Fruit fly (Drosophila melanogaster) whole organism, embryonic: ENCODE results near the gene CG2712.

Experiments used
- Antp ChIP-seq: fragments of 200-800 bp; sonication (Bioruptor generic); optimal IDR thresholded peaks from 3 replicates; lab custom pipeline; 2016; ENCODE audit warnings: missing biosample characterization, missing genetic modification characterization
- CG10959 ChIP-seq: fragments of 200-800 bp; sonication (Bioruptor generic); IDR thresholded peaks from 2 replicates; pipeline ENCODE4 v1.3.6; 2022; ENCODE audit warnings: missing biosample characterization, missing genetic modification characterization
- CG10979 ChIP-seq: fragments of 200-800 bp; sonication (Bioruptor generic); optimal IDR thresholded peaks from 2 replicates; lab custom pipeline; 2018; ENCODE audit warnings: missing biosample characterization, mild to moderate bottlenecking, missing genetic modification characterization, moderate library complexity
- CG11247 ChIP-seq: fragments of 200-800 bp; sonication (Bioruptor generic); IDR thresholded peaks from 2 replicates; pipeline ENCODE4 v1.3.6; 2022; ENCODE audit warnings: missing biosample characterization, missing genetic modification characterization
- CG11696 ChIP-seq: fragments of 200-800 bp; sonication (Bioruptor generic); IDR thresholded peaks from 2 replicates; pipeline ENCODE4 v1.3.6; 2022; ENCODE audit warnings: missing biosample characterization, missing genetic modification characterization
- CG12071 ChIP-seq: fragments of 200-800 bp; sonication (Bioruptor generic); optimal IDR thresholded peaks from 3 replicates; lab custom pipeline; 2018; ENCODE audit warnings: missing biosample characterization, mild to moderate bottlenecking, missing genetic modification characterization
- CG12299 ChIP-seq: fragments of 200-800 bp; sonication (Bioruptor generic); optimal IDR thresholded peaks from 2 replicates; lab custom pipeline; 2018; ENCODE audit warnings: missing biosample characterization, mild to moderate bottlenecking, missing genetic modification characterization
- CG13424 ChIP-seq: fragments of 200-800 bp; sonication (Bioruptor generic); optimal IDR thresholded peaks from 2 replicates; lab custom pipeline; 2019; ENCODE audit warnings: missing biosample characterization, mild to moderate bottlenecking, missing genetic modification characterization, moderate library complexity
- CG14965 ChIP-seq: fragments of 200-800 bp; sonication (Bioruptor generic); optimal IDR thresholded peaks from 2 replicates; lab custom pipeline; 2016; ENCODE audit warnings: missing biosample characterization, missing genetic modification characterization, borderline replicate concordance
- CG17912 ChIP-seq: fragments of 200-800 bp; sonication (Bioruptor generic); optimal IDR thresholded peaks from 2 replicates; lab custom pipeline; 2018; ENCODE audit warnings: missing biosample characterization, mild to moderate bottlenecking, missing genetic modification characterization
- CG31388 ChIP-seq: fragments of 200-800 bp; sonication (Bioruptor generic); optimal IDR thresholded peaks from 2 replicates; lab custom pipeline; 2016; ENCODE audit warnings: missing biosample characterization, missing genetic modification characterization
- CG3838 ChIP-seq: fragments of 200-800 bp; sonication (Bioruptor generic); optimal IDR thresholded peaks from 3 replicates; lab custom pipeline; 2016; ENCODE audit warnings: missing biosample characterization, missing genetic modification characterization
- CG42726 ChIP-seq: fragments of 200-800 bp; sonication (Bioruptor generic); IDR thresholded peaks from 2 replicates; pipeline ENCODE4 v1.3.6; 2022; ENCODE audit warnings: missing biosample characterization, missing genetic modification characterization; ENCODE audit not compliant: partially characterized antibody
- CG43689 ChIP-seq: fragments of 200-800 bp; sonication (Bioruptor generic); IDR thresholded peaks from 2 replicates; pipeline ENCODE4 v1.3.6; 2022; ENCODE audit warnings: missing biosample characterization, missing genetic modification characterization
- CG4820 ChIP-seq: fragments of 200-800 bp; sonication (Bioruptor generic); optimal IDR thresholded peaks from 3 replicates; lab custom pipeline; 2016; ENCODE audit warnings: missing biosample characterization, missing genetic modification characterization
- CG7963 ChIP-seq: fragments of 200-800 bp; sonication (Bioruptor generic); IDR thresholded peaks from 3 replicates; pipeline ENCODE4 v1.3.6; 2022; ENCODE audit warnings: missing biosample characterization, missing genetic modification characterization; ENCODE audit not compliant: partially characterized antibody
- Dfd ChIP-seq, 2 experiments: fragments of >200 bp; optimal IDR thresholded peaks; 2 replicates each; lab custom pipeline; 2017; ENCODE audit warnings: missing biosample characterization in 2 of 2, missing genetic modification characterization in 2 of 2
- Fer2 ChIP-seq: fragments of 200-800 bp; sonication (Bioruptor generic); optimal IDR thresholded peaks from 2 replicates; lab custom pipeline; 2018; ENCODE audit warnings: missing biosample characterization, mild to moderate bottlenecking, missing genetic modification characterization, moderate library complexity
- HLH4C ChIP-seq: fragments of 200-800 bp; sonication (Bioruptor generic); IDR thresholded peaks from 3 replicates; pipeline ENCODE4 v1.3.6; 2022; ENCODE audit warnings: missing biosample characterization, missing genetic modification characterization; ENCODE audit not compliant: partially characterized antibody
- HLH54F ChIP-seq: fragments of 200-800 bp; sonication (Bioruptor generic); optimal IDR thresholded peaks from 3 replicates; lab custom pipeline; 2016; ENCODE audit warnings: missing biosample characterization, missing genetic modification characterization
- HmgZ ChIP-seq: fragments of 200-800 bp; sonication (Bioruptor generic); optimal IDR thresholded peaks from 2 replicates; lab custom pipeline; 2018; ENCODE audit warnings: missing biosample characterization, mild to moderate bottlenecking, missing genetic modification characterization
- Myb ChIP-seq: fragments of 200-800 bp; sonication (Bioruptor generic); optimal IDR thresholded peaks from 2 replicates; lab custom pipeline; 2016; ENCODE audit warnings: missing biosample characterization, missing genetic modification characterization
- Nf-YC ChIP-seq: fragments of 200-800 bp; optimal IDR thresholded peaks from 3 replicates; lab custom pipeline; 2019; ENCODE audit warnings: missing biosample characterization, mild to moderate bottlenecking, missing genetic modification characterization, moderate library complexity
- Scr ChIP-seq: fragments of 200-800 bp; sonication (Bioruptor generic); IDR thresholded peaks from 2 replicates; pipeline ENCODE4 v1.3.6; 2022; ENCODE audit warnings: missing biosample characterization, missing genetic modification characterization; ENCODE audit not compliant: partially characterized antibody
- Taf1 ChIP-seq: fragments of 200-800 bp; sonication (Bioruptor generic); IDR thresholded peaks from 2 replicates; pipeline ENCODE4 v1.3.6; 2022; ENCODE audit warnings: missing biosample characterization, missing genetic modification characterization
- ara ChIP-seq: fragments of 200-800 bp; sonication (Bioruptor generic); IDR thresholded peaks from 2 replicates; pipeline ENCODE4 v1.3.6; 2022; ENCODE audit warnings: missing biosample characterization, missing genetic modification characterization
- ase ChIP-seq: fragments of 200-800 bp; sonication (Bioruptor generic); IDR thresholded peaks from 3 replicates; pipeline ENCODE4 v1.3.6; 2022; ENCODE audit warnings: missing biosample characterization, missing genetic modification characterization
- cato ChIP-seq: fragments of 200-800 bp; sonication (Bioruptor generic); optimal IDR thresholded peaks from 2 replicates; lab custom pipeline; 2016; ENCODE audit warnings: missing biosample characterization, missing genetic modification characterization, borderline replicate concordance
- disco-r ChIP-seq: fragments of 200-800 bp; sonication (Bioruptor generic); optimal IDR thresholded peaks from 2 replicates; lab custom pipeline; 2016; ENCODE audit warnings: missing biosample characterization, missing genetic modification characterization
- dysf ChIP-seq: fragments of 200-800 bp; sonication (Bioruptor generic); IDR thresholded peaks from 3 replicates; pipeline ENCODE4 v1.3.6; 2022; ENCODE audit warnings: missing biosample characterization, missing genetic modification characterization
- exex ChIP-seq: fragments of 200-800 bp; sonication (Bioruptor generic); optimal IDR thresholded peaks from 4 replicates; lab custom pipeline; 2018; ENCODE audit warnings: missing biosample characterization, mild to moderate bottlenecking, missing genetic modification characterization, moderate library complexity
- gcm2 ChIP-seq: fragments of 200-800 bp; sonication (Bioruptor generic); optimal IDR thresholded peaks from 2 replicates; lab custom pipeline; 2016; ENCODE audit warnings: missing biosample characterization, missing genetic modification characterization
- gro ChIP-seq: fragments of 200-800 bp; sonication (Bioruptor generic); optimal IDR thresholded peaks from 2 replicates; lab custom pipeline; 2016; ENCODE audit warnings: missing biosample characterization, missing genetic modification characterization
- her ChIP-seq: fragments of 200-800 bp; sonication (Bioruptor generic); optimal IDR thresholded peaks from 2 replicates; lab custom pipeline; 2016; ENCODE audit warnings: missing biosample characterization, missing genetic modification characterization
- hth ChIP-seq: fragments of >200 bp; optimal IDR thresholded peaks from 2 replicates; lab custom pipeline; 2017; ENCODE audit warnings: inconsistent platforms
- jing ChIP-seq: fragments of 200-800 bp; sonication (Bioruptor generic); optimal IDR thresholded peaks from 2 replicates; lab custom pipeline; 2018; ENCODE audit warnings: missing biosample characterization, mild to moderate bottlenecking, missing genetic modification characterization
- kah ChIP-seq: fragments of 200-800 bp; sonication (Bioruptor generic); optimal IDR thresholded peaks from 2 replicates; lab custom pipeline; 2018; ENCODE audit warnings: missing biosample characterization, mild to moderate bottlenecking, missing genetic modification characterization
- ken ChIP-seq: fragments of 200-800 bp; sonication (Bioruptor generic); IDR thresholded peaks from 3 replicates; pipeline ENCODE4 v1.3.6; 2022; ENCODE audit warnings: missing biosample characterization, missing genetic modification characterization
- nau ChIP-seq: fragments of 200-800 bp; sonication (Bioruptor generic); optimal IDR thresholded peaks from 3 replicates; lab custom pipeline; 2017; ENCODE audit warnings: missing biosample characterization, mild to moderate bottlenecking, missing genetic modification characterization, missing genetic modification reagents
- nerfin-2 ChIP-seq: fragments of 200-800 bp; sonication (Bioruptor generic); IDR thresholded peaks from 2 replicates; pipeline ENCODE4 v1.3.6; 2022; ENCODE audit warnings: missing biosample characterization, missing genetic modification characterization; ENCODE audit not compliant: partially characterized antibody
- odd ChIP-seq: fragments of 200-800 bp; sonication (Bioruptor generic); optimal IDR thresholded peaks from 2 replicates; lab custom pipeline; 2017; ENCODE audit warnings: missing biosample characterization, mild to moderate bottlenecking, missing genetic modification characterization
- pan ChIP-seq, 4 experiments: fragments of >200 bp in 3 of 4; fragments of 200-800 bp in 1 of 4; sonication (Bioruptor generic) in 1 of 4; optimal IDR thresholded peaks in 3 of 4; IDR thresholded peaks in 1 of 4; 2 replicates each; pipeline versions ENCODE4 v1.3.6 to Lab custom; 2017 to 2022; ENCODE audit warnings: missing biosample characterization in 2 of 4, missing genetic modification characterization in 2 of 4, mixed read lengths in 1 of 4
- pros ChIP-seq: fragments of 200-800 bp; sonication (Bioruptor generic); optimal IDR thresholded peaks from 3 replicates; lab custom pipeline; 2019; ENCODE audit warnings: missing biosample characterization, mild to moderate bottlenecking, missing genetic modification characterization, moderate library complexity
- ranshi ChIP-seq: fragments of 200-800 bp; sonication (Bioruptor generic); IDR thresholded peaks from 2 replicates; pipeline ENCODE4 v1.3.6; 2022; ENCODE audit warnings: missing biosample characterization, missing genetic modification characterization
- ro ChIP-seq: fragments of 200-800 bp; sonication (Bioruptor generic); IDR thresholded peaks from 2 replicates; pipeline ENCODE4 v1.3.6; 2022; ENCODE audit warnings: missing biosample characterization, missing genetic modification characterization
- row ChIP-seq: fragments of 200-800 bp; sonication (Bioruptor generic); IDR thresholded peaks from 3 replicates; pipeline ENCODE4 v1.3.6; 2022; ENCODE audit warnings: missing biosample characterization, missing genetic modification characterization
- sens ChIP-seq: fragments of 200-800 bp; sonication (Bioruptor generic); peaks from one replicate; lab custom pipeline; 2016; ENCODE audit warnings: missing biosample characterization, missing genetic modification characterization
- sima ChIP-seq: fragments of 200-800 bp; sonication (Bioruptor generic); optimal IDR thresholded peaks from 2 replicates; lab custom pipeline; 2016; ENCODE audit warnings: missing biosample characterization, missing genetic modification characterization
- sna ChIP-seq: fragments of 200-800 bp; sonication (Bioruptor generic); IDR thresholded peaks from 2 replicates; pipeline ENCODE4 v1.3.6; 2022; ENCODE audit warnings: missing biosample characterization, missing genetic modification characterization; ENCODE audit not compliant: partially characterized antibody
- ssp ChIP-seq: fragments of 200-800 bp; sonication (Bioruptor generic); IDR thresholded peaks from 2 replicates; pipeline ENCODE4 v1.3.6; 2022; ENCODE audit warnings: missing biosample characterization, missing genetic modification characterization

The CG2712 gene

dm6 chrX:2703693-2704092 lies 28.6 kb upstream of the CG2712 start, which contains the start of gene Ugalt (continued):
- TF ChIP-seq CG3838 (GFP tag; lab: Kevin White, UChicago) (peak; percentile 100), gcm2 (GFP tag; lab: Kevin White, UChicago) (peak; percentile 100), Taf1 (GFP tag; lab: Robert Waterston, UW) (peak; percentile 100), CG10959 (peak; percentile 100), nerfin-2 (0 out of 2 replicates have a peak, but pooled peaks have one; percentile 27), CG13424 (peak; percentile 100), HLH4C (GFP tag; lab: Robert Waterston, UW) (0 out of 3 replicates have a peak, but pooled peaks have one; percentile 40), dysf (GFP tag; lab: Robert Waterston, UW) (peak; percentile 100), HmgZ (peak; percentile 100), ken (GFP tag; lab: Robert Waterston, UW) (peak; percentile 100), hth (lab: Kevin White, UChicago) (no peak), Myb (GFP tag; lab: Kevin White, UChicago) (peak; percentile 99), Dfd (GFP tag; optimal IDR thresholded peaks at IDR 0.05; lab: Kevin White, UChicago) (peak in 1 of 2 experiments; percentile 94), exex (peak; percentile 100), kah (GFP tag; lab: Kevin White, UChicago) (peak; percentile 100), sens (GFP tag; lab: Kevin White, UChicago) (peak; percentile 100), CG43689 (GFP tag; lab: Robert Waterston, UW) (peak; percentile 100), her (GFP tag; lab: Kevin White, UChicago) (peak; percentile 99), disco-r (peak; percentile 100), pros (GFP tag; lab: Kevin White, UChicago) (peak; percentile 95), HLH54F (GFP tag; lab: Kevin White, UChicago) (peak; percentile 100), CG10979 (tag; lab: Kevin White, UChicago) (peak; percentile 100), CG17912 (GFP tag; lab: Kevin White, UChicago) (peak; percentile 99), ssp (GFP tag; lab: Robert Waterston, UW) (peak; percentile 99), CG12071 (peak; percentile 100), ranshi (GFP tag; lab: Robert Waterston, UW) (peak; percentile 100), Nf-YC (tag; lab: Kevin White, UChicago) (peak; percentile 96), odd (GFP tag; lab: Kevin White, UChicago) (peak; percentile 100), cato (GFP tag; lab: Kevin White, UChicago) (peak; percentile 100), Fer2 (tag; lab: Kevin White, UChicago) (peak; percentile 100), CG4820 (GFP tag; lab: Kevin White, UChicago) (peak; percentile 100), CG42726 (peak; percentile 79), ro (GFP tag; lab: Robert Waterston, UW) (peak; percentile 100), Antp (GFP tag; lab: Kevin White, UChicago) (peak; percentile 100), CG14965 (GFP tag; lab: Kevin White, UChicago) (peak; percentile 96), jing (GFP tag; lab: Kevin White, UChicago) (peak; percentile 100), sna (GFP tag; lab: Robert Waterston, UW) (no peak), ase (GFP tag; lab: Robert Waterston, UW) (peak; percentile 100), pan (optimal IDR thresholded peaks at IDR 0.05; lab: Kevin White, UChicago) (no peak), pan (GFP tag; optimal IDR thresholded peaks at IDR 0.05 in 1 of 2, IDR thresholded peaks at IDR 0.05 in 1 of 2) (peak in 1 of 2 experiments; percentile 100), nau (GFP tag; lab: Kevin White, UChicago) (peak; percentile 100), Scr (GFP tag; lab: Robert Waterston, UW) (0 out of 2 replicates have a peak, but pooled peaks have one; percentile 12), CG12299 (tag; lab: Kevin White, UChicago) (peak; percentile 100), CG31388 (peak; percentile 100), ara (peak; percentile 100), CG11247 (GFP tag; lab: Robert Waterston, UW) (peak; percentile 100), row (GFP tag; lab: Robert Waterston, UW) (peak; percentile 100), CG7963 (GFP tag; lab: Robert Waterston, UW) (no peak), sima (peak; percentile 100), CG11696 (GFP tag; lab: Robert Waterston, UW) (peak; percentile 100), gro (GFP tag; lab: Kevin White, UChicago) (peak; percentile 100)
